Worm (Caenorhabditis elegans): ENCODE results near the gene bgnt-1.5.
A peak's percentile ranks its signal among the peaks of the same experiment; 100 is the strongest.

bgnt-1.5 gene

DNA sequence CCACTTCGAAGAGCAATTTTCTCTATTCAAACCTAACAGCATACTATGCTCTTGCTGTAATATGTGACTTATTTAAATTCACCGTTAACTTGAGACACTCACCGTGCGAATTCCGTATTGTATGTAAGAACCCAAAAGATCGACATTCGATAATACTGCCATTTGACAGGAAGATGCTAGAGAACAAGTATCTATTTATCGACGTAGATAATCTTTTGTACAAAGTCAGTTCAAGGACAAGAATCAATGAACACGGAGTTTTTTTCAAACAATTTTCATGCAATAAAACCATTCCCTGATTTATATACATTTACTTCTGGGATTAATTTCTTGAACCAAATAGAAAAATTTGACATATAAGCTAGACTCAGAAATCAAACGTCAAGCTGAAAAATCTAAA is 16.1 kb upstream of the bgnt-1.5 start, which contains the start of gene K08H2.7:
Gene K08H2.7 (minus strand): TSS at position 173 of the 400 bp plus-strand sequence.
- TF ChIP-seq ets-4 (tag; optimal IDR thresholded peaks at IDR 0.05) (no peak), nfya-1 (tag; optimal IDR thresholded peaks at IDR 0.05) (no peak), ahr-1 (tag; optimal IDR thresholded peaks at IDR 0.05) (no peak), ceh-24 (tag; optimal IDR thresholded peaks at IDR 0.05) (no peak), C08G9.2 (tag; optimal IDR thresholded peaks at IDR 0.05) (no peak), pros-1 (tag; optimal IDR thresholded peaks at IDR 0.05) (no peak), dmd-4 (tag; optimal IDR thresholded peaks at IDR 0.05; ENCODE audit: borderline replicate concordance) (no peak), ceh-2 (tag; optimal IDR thresholded peaks at IDR 0.05) (no peak), tbx-2 (tag; optimal IDR thresholded peaks at IDR 0.05) (no peak), unc-55 (GFP tag; optimal IDR thresholded peaks at IDR 0.05) (no peak), tbx-7 (tag; optimal IDR thresholded peaks at IDR 0.05) (no peak), ceh-30 (tag; optimal IDR thresholded peaks at IDR 0.05) (no peak), odd-2 (tag; optimal IDR thresholded peaks at IDR 0.05) (no peak), rnt-1 (tag; optimal IDR thresholded peaks at IDR 0.05) (no peak)

- TF ChIP-seq pag-3 (tag; optimal IDR thresholded peaks at IDR 0.05; ENCODE audit: borderline replicate concordance) (no peak), elt-2 (tag; optimal IDR thresholded peaks at IDR 0.05) (no peak), mec-3 (tag; optimal IDR thresholded peaks at IDR 0.05; ENCODE audit: borderline replicate concordance) (no peak), ztf-16 (tag; optimal IDR thresholded peaks at IDR 0.05) (no peak), zip-5 (tag; optimal IDR thresholded peaks at IDR 0.05) (no peak), ceh-31 (tag; optimal IDR thresholded peaks at IDR 0.05) (no peak), unc-42 (tag; optimal IDR thresholded peaks at IDR 0.05) (no peak), unc-3 (GFP tag; conservative IDR thresholded peaks at IDR 0.05) (no peak), unc-3 (tag; optimal IDR thresholded peaks at IDR 0.05) (no peak), ceh-9 (tag; optimal IDR thresholded peaks at IDR 0.05) (no peak), pros-1 (tag; optimal IDR thresholded peaks at IDR 0.05) (no peak), ref-2 (tag; optimal IDR thresholded peaks at IDR 0.05) (no peak), gmeb-2 (tag; optimal IDR thresholded peaks at IDR 0.05) (no peak), F13H6.1 (tag; optimal IDR thresholded peaks at IDR 0.05) (no peak), che-1 (tag; optimal IDR thresholded peaks at IDR 0.05) (no peak), T23F11.4 (GFP tag; optimal IDR thresholded peaks at IDR 0.05) (no peak), hlh-8 (tag; optimal IDR thresholded peaks at IDR 0.05) (no peak)
Observed at ce11 chrX:13247614-13248013, 15.5 kb upstream of the bgnt-1.5 start.

DNA sequence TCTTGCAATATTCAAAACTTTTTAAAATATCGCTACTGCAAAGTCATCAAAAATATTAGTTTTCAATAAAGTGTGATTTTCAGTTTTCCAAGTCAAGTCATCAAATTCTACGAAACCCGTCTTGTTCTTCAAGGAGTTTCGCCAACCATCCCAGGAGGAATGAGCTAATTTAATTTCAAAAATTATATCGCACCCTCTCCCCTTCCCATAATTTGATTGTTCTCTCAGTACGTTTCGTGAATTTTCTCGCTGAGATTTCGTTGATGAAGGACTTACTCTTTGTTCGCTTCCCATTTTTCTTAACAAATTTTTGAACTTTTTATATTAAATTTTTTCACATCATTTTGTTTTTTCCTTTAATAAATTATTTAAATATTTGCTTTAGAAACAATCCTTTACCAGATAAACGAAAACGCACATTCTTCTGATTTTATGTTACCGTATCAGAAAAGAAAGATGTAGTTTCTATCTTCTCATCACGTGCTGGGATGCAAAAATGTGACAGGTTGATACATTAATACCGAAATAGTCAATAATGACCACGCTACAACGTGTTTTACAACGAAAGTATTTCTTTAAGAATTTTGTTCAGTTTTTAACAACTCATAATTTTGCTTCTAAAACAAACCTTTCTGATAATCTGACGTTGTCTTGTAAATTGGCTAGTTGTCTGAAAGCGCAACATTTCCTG is 14.7 kb upstream of the bgnt-1.5 start:
- no peak for TF ChIP-seq dmd-4 (tag; optimal IDR thresholded peaks at IDR 0.05; ENCODE audit: borderline replicate concordance)
- peak; percentile 97 for TF ChIP-seq unc-42 (tag; optimal IDR thresholded peaks at IDR 0.05)
- no peak for TF ChIP-seq ceh-31 (tag; optimal IDR thresholded peaks at IDR 0.05)
- no peak for TF ChIP-seq ceh-6 (GFP tag; optimal IDR thresholded peaks at IDR 0.05)
- no peak for TF ChIP-seq pqm-1 (tag; optimal IDR thresholded peaks at IDR 0.05)

- TF ChIP-seq K09A11.1 (tag; optimal IDR thresholded peaks at IDR 0.05; ENCODE audit: insufficient read depth) (peak; percentile 10), T23F11.4 (GFP tag; optimal IDR thresholded peaks at IDR 0.05) (no peak), nhr-232 (tag; optimal IDR thresholded peaks at IDR 0.05) (no peak), pros-1 (tag; optimal IDR thresholded peaks at IDR 0.05) (no peak), ref-2 (tag; optimal IDR thresholded peaks at IDR 0.05) (no peak), ets-4 (tag; optimal IDR thresholded peaks at IDR 0.05) (no peak), unc-42 (tag; optimal IDR thresholded peaks at IDR 0.05) (no peak)
Observed at ce11 chrX:13245090-13245489, 12.9 kb upstream of the bgnt-1.5 start, which contains the start of gene hpl-1. Gene hpl-1 (plus strand): TSS chrX:13245390.

- TF ChIP-seq hlh-15 (tag; optimal IDR thresholded peaks at IDR 0.05) (no peak), ceh-2 (tag; optimal IDR thresholded peaks at IDR 0.05) (no peak), nfya-1 (tag; optimal IDR thresholded peaks at IDR 0.05) (no peak), ceh-24 (tag; optimal IDR thresholded peaks at IDR 0.05) (no peak), pha-2 (tag; optimal IDR thresholded peaks at IDR 0.05) (no peak), Y22D7AL.16 (tag; optimal IDR thresholded peaks at IDR 0.05) (no peak), che-1 (tag; optimal IDR thresholded peaks at IDR 0.05) (no peak), syd-9 (tag; optimal IDR thresholded peaks at IDR 0.05) (no peak), ceh-45 (GFP tag; IDR thresholded peaks at IDR 0.05) (no peak), C38D4.7 (GFP tag; optimal IDR thresholded peaks at IDR 0.05) (no peak), ceh-9 (tag; optimal IDR thresholded peaks at IDR 0.05) (no peak), K02D7.2 (tag; optimal IDR thresholded peaks at IDR 0.05) (no peak), T23F11.4 (GFP tag; optimal IDR thresholded peaks at IDR 0.05) (no peak), pros-1 (tag; optimal IDR thresholded peaks at IDR 0.05) (no peak), elt-4 (tag; optimal IDR thresholded peaks at IDR 0.05) (no peak), ceh-48 (tag; optimal IDR thresholded peaks at IDR 0.05) (no peak), unc-3 (GFP tag; conservative IDR thresholded peaks at IDR 0.05) (no peak), unc-3 (tag; optimal IDR thresholded peaks at IDR 0.05) (no peak), unc-86 (tag; optimal IDR thresholded peaks at IDR 0.05) (no peak)
Observed at ce11 chrX:13242231-13242630, 10.1 kb upstream of the bgnt-1.5 start, which contains the start of gene K08H2.5. Gene K08H2.5 (minus strand): TSS chrX:13242331.

Data from whole organism, late embryonic.